Worm (Caenorhabditis elegans) whole organism, dauer: ENCODE data around the gene F35G12.7.

Experiments
- unc-62 ChIP-seq: sonication (generic microtip); optimal IDR thresholded peaks from 2 replicates; lab custom pipeline; 2017; ENCODE audit warnings: missing biosample characterization, missing genetic modification reagents, missing genetic modification characterization

The F35G12.7 gene

DNA sequence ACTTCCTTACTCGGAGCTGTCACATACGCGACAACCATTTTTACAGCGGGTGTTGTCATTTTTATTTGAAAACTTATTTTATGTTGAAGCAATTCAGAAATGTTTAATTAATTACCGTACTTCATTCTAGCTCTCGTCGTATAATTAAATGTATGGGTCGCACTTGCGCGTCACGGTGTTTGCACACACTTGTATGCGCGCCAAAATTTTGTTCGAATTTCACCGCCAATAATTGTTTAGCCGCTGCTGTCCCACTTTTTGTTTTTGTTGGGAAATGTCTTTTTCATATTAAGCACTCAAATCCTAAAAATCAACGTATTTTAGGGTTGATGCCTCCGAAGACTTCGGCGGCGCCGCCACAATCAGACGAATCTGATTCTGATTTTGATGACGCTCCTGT, at the start of gene F35G12.7, which contains the start of gene smc-4:
Gene F35G12.7 (minus strand): TSS at position 154 of the 400 bp plus-strand sequence.
Gene smc-4 (plus strand): TSS at position 325 of the 400 bp plus-strand sequence.
- TF ChIP-seq unc-62 (GFP tag; lab: Kevin White, UChicago): no peak

DNA sequence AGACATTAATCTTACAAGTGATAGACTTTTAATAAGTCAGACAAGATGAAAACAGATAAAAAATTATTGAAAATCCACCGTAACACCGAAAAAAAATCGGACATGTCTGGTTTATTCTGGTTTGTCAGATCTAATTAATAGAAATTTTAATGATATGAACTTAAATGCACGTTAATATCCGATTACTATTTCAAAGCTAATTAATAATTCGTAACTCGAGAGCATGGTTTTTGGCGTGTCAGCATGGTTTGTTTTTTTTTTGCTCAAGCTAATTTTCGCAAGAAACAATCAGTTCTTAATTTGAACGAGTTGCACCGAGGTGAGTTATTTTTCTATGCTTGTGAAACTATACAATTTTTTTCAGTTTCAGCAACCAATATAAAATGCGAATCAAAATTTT, 47.8 kb upstream of the F35G12.7 start, which contains the start of gene clec-153:
Gene clec-153 (plus strand): TSS at position 301 of the 400 bp plus-strand sequence.
- no peak for TF ChIP-seq unc-62 (GFP tag; lab: Kevin White, UChicago)

DNA sequence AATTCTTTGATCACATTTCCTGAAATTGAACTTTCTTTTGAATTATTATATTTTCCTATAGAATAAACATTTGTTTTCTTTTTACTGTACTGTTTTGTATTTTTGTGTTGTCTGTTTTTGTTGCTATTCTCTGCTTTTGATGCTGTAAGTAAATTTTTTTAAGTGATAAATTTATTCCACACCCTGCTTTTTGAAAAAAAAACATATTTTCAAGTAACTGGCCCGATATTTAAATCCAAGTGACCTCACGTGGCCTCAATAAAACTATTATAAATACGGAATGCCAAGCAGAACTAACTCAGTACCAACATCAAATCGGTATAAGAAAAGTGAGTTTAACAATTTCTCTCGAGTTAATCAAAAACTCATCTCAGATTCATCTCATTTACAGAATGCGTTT, 41.0 kb upstream of the F35G12.7 start, which contains the start of gene clec-151:
Gene clec-151 (plus strand): TSS at position 301 of the 400 bp plus-strand sequence.
- no peak for TF ChIP-seq unc-62 (GFP tag; lab: Kevin White, UChicago)

DNA sequence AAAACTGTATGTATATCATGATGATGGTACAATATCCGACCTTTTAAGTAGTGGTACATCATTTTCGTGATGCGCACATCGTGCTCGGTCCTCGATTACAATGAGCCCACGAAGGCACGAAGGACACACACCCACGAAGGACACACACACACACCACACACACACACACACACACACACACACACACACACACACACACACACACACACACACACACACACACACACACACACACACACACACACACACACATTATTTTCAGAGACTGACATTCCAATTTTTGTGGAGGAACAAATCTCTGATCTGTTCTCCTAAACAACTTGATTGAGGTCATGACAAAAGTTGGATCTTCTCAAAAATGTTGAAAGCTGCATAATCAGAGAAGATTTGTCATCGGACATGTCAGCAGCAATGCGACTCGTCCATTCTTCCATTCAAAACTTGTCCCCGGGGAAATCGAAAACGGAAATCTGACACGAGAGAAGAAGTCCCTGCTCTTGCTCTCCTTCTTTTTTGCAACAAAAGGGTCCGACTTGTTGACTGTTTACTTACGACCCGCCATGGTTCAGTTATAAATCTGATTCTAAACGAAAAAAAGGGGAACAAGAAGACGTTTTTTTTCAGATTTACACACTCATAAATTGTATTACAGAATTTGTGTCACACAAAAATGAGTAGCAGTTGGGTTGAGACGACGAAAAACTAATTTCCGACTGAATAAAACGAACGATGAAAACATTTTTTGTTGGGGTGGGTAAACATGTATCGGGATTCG, 39.2 kb upstream of the F35G12.7 start:
- no peak for TF ChIP-seq unc-62 (GFP tag; lab: Kevin White, UChicago)

DNA sequence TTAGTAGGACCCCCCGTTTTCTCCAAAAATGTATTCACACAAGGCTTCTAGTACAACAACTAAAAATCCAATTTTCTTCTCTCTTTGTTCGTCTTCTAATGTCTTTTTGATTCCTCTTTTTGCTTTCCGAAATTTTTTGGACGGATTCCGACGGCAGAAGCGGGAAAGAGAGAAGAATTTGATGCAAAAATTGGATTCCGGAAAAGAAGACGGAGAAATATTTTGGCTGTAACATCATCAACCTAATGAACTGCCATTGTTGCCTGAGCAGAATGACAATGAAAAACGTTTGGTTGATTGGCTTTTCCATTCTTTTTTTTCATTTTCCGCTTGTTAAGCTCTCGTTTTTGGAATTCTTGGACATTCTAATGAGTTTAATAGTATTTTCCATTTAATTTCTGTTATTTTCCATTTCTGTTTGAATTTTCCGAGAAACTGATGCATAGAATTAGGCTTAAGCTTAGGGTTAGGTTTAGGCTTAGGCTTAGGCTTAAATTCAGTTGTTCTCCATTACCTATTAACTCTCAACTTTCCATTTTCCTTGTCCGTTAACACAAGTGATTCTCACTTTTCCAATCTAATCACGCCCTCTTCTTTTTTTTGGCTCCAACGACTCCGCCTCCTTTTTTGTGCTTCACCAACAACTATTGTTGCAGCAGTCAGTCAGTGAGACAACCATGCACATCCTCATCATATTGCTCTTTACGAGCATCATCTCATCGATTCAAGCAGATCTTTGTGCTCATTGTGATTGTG, 35.4 kb upstream of the F35G12.7 start, which contains the start of gene lron-5:
Gene lron-5 (plus strand): TSS at position 655 of the 756 bp plus-strand sequence.
- no peak for TF ChIP-seq unc-62 (GFP tag; lab: Kevin White, UChicago)

DNA sequence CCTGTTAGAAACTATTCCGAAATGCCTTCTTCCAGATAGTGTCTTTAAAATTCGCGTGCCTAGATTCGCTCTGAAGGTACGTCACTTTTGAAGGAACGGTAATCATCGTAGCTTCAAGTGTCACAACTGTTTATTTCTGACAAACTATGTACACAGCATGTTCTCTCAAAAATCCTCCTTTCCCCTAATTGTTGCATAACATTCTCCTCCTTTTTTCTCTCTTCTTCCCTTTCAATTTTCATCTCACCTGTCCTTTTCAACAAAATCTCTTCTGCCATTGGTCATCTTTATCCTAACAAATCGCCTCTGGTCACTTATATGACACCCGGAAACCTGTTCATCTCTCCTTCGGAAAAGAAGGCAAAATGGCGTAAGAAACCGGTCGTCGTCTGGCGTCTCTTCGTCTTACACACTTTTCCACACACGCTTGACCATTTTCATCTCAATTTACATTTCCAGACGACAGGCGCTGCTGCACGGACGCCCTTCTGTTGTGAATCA, 29.0 kb upstream of the F35G12.7 start, which contains the start of gene lips-3:
Gene lips-3 (plus strand): TSS at position 458 of the 501 bp plus-strand sequence.
- no peak for TF ChIP-seq unc-62 (GFP tag; lab: Kevin White, UChicago)

DNA sequence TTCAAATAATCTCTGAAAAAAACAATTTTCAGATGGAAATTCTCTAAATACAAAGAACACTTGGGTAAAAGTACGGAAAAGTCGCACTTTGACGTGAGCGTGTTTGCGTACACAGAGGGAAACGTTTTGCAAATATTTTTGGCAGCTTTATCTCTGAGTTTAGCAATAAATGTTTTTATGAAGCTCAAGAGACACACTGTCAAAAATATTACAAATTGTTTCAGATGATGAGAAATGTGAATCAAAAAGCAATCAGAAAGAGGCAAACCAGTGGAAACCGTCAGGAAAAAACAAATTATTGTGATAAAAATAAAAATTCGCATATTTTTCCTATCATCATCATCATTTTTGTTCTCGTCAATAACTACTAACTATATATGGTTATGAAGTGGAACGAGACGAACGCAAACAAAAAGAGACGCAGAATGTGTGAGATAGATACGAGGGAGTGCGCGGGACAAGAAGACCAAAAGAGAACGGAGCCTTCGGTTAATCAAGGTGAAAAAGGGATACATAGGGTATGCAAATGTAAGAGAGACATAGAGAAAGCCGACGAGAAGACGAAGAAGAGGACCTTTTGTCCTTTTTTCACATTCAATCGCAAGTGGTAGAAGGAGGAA, 25.3 kb upstream of the F35G12.7 start, which contains the start of gene sel-2:
Gene sel-2 (minus strand): TSS at position 51 of the 620 bp plus-strand sequence.
- no peak for TF ChIP-seq unc-62 (GFP tag; lab: Kevin White, UChicago)

DNA sequence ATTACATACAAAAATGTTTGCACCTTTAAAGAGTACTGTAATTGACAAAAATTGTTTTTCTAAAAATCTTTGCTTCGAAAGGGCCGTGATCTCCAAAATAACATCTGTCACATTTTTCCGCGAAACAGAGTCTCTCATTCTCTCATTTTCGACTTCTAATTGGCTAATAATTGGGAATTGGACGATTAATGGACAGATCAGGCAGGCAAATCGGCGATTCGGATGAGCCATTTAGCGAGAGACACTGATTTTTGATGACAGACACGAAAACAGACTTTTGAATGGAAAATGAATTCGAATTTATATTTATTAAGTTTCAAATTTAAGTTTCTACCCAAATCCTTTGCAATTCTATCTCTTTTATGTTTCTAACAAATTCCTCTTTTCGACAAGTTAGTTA, 16.7 kb upstream of the F35G12.7 start:
- TF ChIP-seq unc-62 (GFP tag; lab: Kevin White, UChicago): no peak

DNA sequence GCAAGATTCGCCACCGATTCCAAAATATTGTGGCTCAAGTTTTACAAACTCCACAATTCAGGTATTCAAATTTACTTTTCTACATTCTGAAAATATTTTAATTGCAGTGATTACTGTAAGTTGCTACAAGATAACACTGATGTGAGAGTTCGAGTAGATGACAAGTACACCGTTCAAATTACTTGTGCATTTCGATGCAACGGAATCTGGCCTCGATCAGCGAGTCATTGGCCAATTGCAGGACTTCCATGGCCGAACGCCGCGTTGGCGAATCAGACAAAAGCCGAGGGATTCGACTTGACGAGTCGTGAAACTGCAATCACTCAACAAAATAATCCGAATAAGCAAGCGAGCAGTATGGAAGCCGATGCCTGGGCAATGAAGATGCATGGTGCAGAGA, 14.2 kb upstream of the F35G12.7 start:
- no peak for TF ChIP-seq unc-62 (GFP tag; lab: Kevin White, UChicago)

DNA sequence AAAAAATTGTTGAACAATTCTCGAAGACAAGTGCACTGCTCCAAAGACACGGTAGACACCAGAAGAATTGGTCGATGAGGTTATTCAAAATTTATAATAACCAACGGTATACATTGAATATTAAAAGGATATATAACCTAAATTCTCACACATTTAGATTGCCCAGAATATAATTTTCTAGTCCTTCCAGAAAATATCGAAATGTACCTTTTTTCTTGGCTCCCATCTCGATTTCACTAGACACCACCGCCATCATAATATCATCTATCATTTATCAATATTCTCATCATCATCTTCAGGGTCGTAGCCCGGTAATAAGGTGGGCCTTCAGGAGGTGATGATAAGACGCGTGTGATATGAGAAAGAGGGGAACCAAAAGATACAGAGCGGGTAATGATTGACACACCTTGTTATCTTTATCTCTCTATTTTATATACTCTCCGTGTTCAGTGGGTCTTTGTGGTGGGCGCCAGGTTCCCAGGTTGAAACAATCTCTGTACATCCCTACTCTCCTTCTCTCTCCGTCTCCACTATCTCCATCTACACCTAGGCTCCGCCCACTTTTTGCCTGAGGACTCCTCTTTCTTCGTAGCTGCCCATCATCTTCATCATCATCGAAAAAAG, 13.1 kb upstream of the F35G12.7 start, which contains the start of gene mab-21:
Gene mab-21 (plus strand): TSS at position 615 of the 624 bp plus-strand sequence.
- TF ChIP-seq unc-62 (GFP tag; lab: Kevin White, UChicago): no peak

DNA sequence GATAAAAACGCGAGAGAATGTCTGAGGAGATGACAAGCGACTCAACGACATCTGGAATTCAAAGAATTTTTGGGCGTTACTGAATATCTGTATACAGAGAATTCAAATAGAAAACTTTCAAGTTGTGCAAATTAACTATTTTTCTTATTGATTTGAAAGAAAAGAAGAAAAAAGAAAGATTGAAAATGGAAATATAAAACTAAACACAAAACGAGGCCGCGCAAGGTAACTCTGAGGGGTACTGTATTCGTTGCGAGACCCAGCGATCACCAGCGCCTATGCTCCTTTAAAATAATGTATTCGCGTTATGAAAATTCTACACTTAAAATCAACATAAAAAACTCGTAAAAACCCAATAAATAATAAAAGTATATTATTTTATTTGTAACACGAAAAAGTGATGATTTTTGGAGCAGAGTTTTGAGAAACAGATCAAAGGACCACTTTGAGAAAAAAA, 8.7 kb upstream of the F35G12.7 start, which contains the start of gene asb-1:
Gene asb-1 (minus strand): TSS at position 51 of the 457 bp plus-strand sequence.
- TF ChIP-seq unc-62 (GFP tag; lab: Kevin White, UChicago): no peak

DNA sequence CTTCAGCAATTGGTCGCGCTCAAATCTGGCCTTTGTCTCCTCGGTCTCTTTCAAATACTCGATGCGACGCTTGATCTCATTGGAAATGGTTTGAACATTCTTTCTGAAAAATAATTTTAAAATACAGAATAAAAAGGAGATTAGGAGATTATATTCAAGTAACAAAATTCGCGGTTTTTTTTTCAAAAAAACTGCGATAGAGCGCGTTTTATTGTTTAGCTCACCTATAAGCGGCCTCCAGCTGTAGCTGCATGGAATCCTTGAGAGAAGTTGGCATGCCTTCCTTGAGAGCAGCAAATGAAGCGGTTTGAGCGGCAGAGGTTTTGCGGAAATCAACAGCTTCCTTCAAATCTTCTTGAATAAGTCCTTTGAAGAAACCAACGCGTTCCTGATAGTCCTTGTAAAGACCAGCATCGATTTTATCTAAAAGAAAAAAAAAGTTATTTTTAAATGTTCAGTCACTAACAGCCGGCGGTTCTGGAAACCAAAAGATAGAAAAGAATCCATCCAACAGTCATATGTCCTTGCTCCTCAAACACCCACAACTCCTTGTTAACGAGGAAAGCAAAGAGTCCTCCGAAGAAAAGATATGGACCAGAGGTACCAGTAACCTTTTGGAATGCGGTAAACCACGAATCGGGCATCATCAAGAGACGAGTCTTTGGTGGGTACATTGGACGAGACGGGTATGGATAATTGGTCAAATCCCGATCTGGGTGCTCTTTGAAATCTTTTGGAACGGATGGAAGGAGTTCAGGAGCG, 7.8 kb upstream of the F35G12.7 start:
- no peak for TF ChIP-seq unc-62 (GFP tag; lab: Kevin White, UChicago)

DNA sequence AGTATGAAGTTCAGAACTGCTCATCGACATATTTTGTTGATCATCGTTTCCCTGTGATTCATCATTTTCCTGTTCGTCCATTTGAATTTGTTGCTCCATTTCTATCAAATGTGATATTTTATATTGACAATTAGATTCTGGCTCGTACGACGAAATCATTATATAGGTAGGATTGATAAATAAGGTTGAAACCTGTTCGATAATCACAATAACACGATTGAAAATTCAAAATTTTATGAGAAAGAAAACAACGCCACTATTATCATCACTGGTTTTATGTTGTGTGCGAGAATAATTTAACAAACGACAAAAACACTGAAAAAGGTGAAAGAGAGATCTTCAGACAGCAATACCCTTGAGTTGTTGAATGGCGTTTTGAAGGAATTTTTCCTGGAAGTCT, 7.2 kb upstream of the F35G12.7 start, which contains the start of gene apc-11:
Gene apc-11 (minus strand): TSS at position 101 of the 400 bp plus-strand sequence.
- TF ChIP-seq unc-62 (GFP tag; lab: Kevin White, UChicago): no peak
